Fruit fly (Drosophila melanogaster) ovary, adult (tissue): ENCODE data around the gene Zaf1.

Source experiments
- CG17801 ChIP-seq: fragments of 200-800 bp; optimal IDR thresholded peaks from 2 replicates; lab custom pipeline; 2019; ENCODE audit warnings: missing biosample characterization, mild to moderate bottlenecking, missing genetic modification characterization, moderate library complexity; ENCODE audit not compliant: partially characterized antibody

Gene Zaf1

dm6 chr3R:11625544-11625943, at the start of gene Zaf1:
TSS of gene Zaf1 (minus strand) at chr3R:11625644.
- no peak for TF ChIP-seq CG17801 (GFP tag; lab: Kevin White, UChicago)

DNA sequence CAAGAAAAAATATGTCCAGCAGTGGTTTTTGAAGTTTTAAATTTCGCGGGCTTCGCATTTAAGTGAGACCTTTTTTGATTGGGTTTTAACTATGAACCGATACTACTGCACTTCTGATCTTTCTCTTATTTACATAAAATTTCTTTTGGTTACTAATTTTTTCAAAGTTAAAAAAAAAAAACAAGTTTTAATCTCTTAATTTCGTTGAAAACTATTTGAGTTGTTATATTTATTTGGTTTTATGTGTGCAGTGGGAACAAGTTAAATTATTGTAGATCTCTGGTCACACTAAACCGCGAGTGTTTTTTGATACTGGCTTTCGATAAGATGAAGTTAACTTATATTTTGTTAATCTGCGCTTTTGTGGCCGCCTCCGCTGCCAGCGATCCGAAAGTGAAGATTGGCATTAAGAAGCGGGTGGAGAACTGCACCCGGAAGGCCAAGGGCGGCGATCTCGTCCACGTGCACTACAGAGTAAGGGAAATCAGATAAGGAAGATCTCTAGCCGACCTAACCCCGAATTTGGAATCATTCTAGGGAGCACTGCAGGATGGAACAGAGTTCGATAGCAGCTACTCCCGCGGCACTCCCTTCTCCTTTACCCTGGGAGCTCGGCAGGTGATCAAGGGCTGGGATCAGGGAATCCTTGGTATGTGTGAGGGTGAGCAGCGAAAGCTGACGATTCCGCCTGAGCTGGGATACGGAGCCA, 48.7 kb upstream of the Zaf1 start, which contains the start of gene CG14715:
TSS of gene CG14715 (plus strand) at position 267 of the 709 bp plus-strand sequence.
- no peak for TF ChIP-seq CG17801 (GFP tag; lab: Kevin White, UChicago)

- TF ChIP-seq CG17801 (GFP tag; lab: Kevin White, UChicago): no peak
These were observed 46.3 kb upstream of the Zaf1 start for dm6 chr3R:11671784-11672183.

dm6 chr3R:11670888-11671287, 45.4 kb upstream of the Zaf1 start:
- no peak for TF ChIP-seq CG17801 (GFP tag; lab: Kevin White, UChicago)

DNA sequence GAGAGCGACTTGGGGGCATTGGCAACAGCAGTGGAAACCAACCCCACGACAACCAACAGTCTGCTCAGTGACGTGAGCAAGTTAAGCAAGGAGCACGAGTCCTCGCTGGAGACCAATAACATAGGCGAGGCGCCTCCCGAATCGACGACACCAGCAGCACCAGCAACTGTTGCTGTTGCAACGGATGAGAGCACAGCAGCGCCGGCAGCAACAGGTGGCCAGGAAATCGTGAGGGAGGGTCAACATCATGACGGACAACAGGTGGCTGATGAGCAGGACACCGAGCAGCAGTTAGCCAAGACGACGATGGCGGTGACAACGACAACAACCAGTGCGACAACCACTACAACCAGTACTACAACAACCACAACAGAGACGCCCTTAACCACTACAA, 44.5 kb upstream of the Zaf1 start:
- no peak for TF ChIP-seq CG17801 (GFP tag; lab: Kevin White, UChicago)

dm6 chr3R:11669017-11669953, 43.8 kb upstream of the Zaf1 start:
- TF ChIP-seq CG17801 (GFP tag; lab: Kevin White, UChicago): no peak

DNA sequence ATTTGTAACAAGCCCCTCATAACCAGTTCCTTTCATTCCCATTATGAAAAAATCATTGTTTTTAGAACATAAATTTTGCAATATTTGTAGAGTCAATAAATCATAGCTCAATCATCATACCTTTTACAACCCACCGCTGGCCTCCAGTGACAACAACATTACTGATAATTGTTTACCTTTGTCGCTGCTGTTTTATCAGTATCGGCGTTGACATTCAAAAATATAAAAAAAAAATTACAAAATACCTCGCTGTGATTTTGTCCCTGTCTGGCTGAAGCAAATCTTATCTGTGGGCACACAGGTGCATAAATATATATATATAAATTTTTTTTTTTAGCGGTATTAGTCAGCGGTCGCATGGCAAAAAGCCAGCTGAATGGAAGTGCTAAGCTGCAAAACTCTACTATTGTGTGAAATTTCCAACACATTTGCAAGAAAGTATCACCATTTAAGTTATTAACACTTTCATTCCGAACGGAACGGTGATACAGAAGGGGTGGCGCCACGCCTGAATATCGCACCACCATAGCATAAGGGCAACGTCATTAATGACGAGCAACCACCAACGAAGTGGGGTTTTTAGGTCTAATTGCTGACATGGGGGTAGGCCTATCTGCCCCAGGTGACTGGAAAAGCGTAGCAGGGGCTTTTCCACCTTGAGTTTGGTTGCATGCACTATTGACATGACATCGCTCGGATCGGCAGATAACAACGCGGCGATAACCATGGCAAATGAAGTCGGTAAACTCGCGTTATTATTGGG, 40.7 kb upstream of the Zaf1 start:
- TF ChIP-seq CG17801 (GFP tag; lab: Kevin White, UChicago): no peak

- no peak for TF ChIP-seq CG17801 (GFP tag; lab: Kevin White, UChicago)
These were observed 40.1 kb upstream of the Zaf1 start for dm6 chr3R:11665508-11665907.

DNA sequence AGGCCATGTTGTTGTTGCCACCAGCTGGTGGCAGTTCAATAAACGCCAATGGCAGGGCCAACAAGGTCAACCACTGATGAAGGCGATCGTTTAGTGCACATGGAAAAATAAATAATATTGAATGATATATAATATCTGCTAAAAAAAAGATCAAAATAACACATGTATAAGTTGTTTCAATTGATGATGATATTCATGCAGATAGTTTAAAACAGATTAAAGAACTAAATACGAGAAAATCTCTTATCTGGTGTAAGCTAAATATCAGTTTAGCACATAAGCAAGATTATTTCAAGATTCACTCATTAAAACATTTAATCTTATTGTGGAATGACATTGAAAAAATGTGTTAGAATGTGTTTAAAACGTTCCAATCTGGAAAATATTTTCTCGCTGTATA, 38.0 kb upstream of the Zaf1 start:
- no peak for TF ChIP-seq CG17801 (GFP tag; lab: Kevin White, UChicago)

DNA sequence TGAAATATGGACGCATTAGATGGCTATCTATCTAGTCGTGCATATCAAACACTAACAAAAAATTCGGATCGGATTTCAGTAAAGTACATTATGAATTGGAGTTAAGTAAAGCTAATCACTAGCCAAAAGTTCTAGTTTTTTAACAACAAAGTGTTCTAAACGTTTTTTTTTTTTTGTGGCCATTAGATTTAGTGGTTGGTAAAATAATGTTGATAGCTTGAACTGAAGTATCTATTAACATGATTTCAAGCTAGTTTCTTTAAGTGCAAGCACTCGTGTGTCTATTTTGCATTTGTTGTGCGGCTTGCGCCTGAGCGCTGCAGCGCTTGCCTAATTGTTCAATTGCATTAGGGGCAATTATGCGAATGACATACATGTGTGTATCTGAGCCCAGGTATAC, 37.2 kb upstream of the Zaf1 start:
- no peak for TF ChIP-seq CG17801 (GFP tag; lab: Kevin White, UChicago)

- TF ChIP-seq CG17801 (GFP tag; lab: Kevin White, UChicago): peak; percentile 83
These were observed 36.3 kb upstream of the Zaf1 start for dm6 chr3R:11661712-11662111.

- TF ChIP-seq CG17801 (GFP tag; lab: Kevin White, UChicago): no peak
These were observed 35.7 kb upstream of the Zaf1 start for dm6 chr3R:11661187-11661586.

dm6 chr3R:11657786-11658193, 32.3 kb upstream of the Zaf1 start:
- TF ChIP-seq CG17801 (GFP tag; lab: Kevin White, UChicago): no peak

DNA sequence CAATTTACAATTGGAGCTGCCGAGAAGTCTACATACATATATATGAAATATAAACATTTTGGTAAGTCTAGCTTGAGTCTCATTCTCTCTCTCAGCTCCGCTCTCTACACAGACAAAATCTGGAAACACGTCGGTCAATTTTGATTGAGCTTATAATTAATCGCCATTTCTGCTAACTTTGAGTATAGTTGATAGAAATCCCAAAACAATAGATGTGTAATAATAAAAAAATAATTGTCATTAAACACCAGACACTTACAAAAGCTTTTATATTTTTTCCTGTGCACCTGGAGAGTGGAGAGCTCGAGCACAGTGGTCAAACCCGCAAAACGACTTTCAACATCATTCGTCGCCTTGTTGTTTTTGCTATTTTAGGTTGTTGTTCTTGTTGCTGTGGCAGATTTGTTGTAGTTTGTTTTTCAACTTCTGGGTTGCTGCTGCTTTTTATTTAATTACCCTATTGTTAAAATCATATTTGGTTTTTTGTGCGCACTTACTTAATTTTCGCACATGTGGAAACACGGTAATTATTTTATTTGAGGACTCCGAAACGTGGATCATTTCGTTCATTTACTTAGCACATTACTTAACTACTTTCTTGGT, 31.3 kb upstream of the Zaf1 start:
- peak; percentile 97 for TF ChIP-seq CG17801 (GFP tag; lab: Kevin White, UChicago)
